Worm (Caenorhabditis elegans) whole organism, young adult: ENCODE measurements around the gene glb-3.
A peak's percentile ranks its signal among the peaks of the same experiment; 100 is the strongest.

Experiments
- B0019.2 ChIP-seq: fragments of 200-800 bp; sonication (Bioruptor generic); conservative IDR thresholded peaks from 2 replicates; pipeline ENCODE4 v1.3.6; 2022; ENCODE audit warnings: missing genetic modification reagents, missing genetic modification characterization, missing compliant biosample characterization
- B0261.1 ChIP-seq: sonication (generic microtip); optimal IDR thresholded peaks from 2 replicates; lab custom pipeline; 2016; ENCODE audit warnings: mild to moderate bottlenecking, missing genetic modification characterization, moderate library complexity, missing compliant biosample characterization
- F22D6.2 ChIP-seq: sonication (generic microtip); optimal IDR thresholded peaks from 2 replicates; lab custom pipeline; 2016; ENCODE audit warnings: mild to moderate bottlenecking, missing genetic modification characterization, missing compliant biosample characterization
- F39B2.1 ChIP-seq: fragments of 200-800 bp; sonication (Bioruptor generic); IDR thresholded peaks from 2 replicates; pipeline ENCODE4 v1.3.6; 2022; ENCODE audit warnings: missing genetic modification reagents, missing genetic modification characterization, missing compliant biosample characterization
- F49E8.2 ChIP-seq: sonication (generic microtip); optimal IDR thresholded peaks from 3 replicates; lab custom pipeline; 2017; ENCODE audit warnings: missing genetic modification characterization, mild to moderate bottlenecking, missing compliant biosample characterization, antibody characterized with exemption, moderate library complexity; ENCODE audit not compliant: insufficient read depth
- F52B5.7 ChIP-seq: sonication (generic microtip); optimal IDR thresholded peaks from 2 replicates; lab custom pipeline; 2016; ENCODE audit warnings: mild to moderate bottlenecking, missing genetic modification characterization, missing compliant biosample characterization
- F55B11.4 ChIP-seq: sonication (generic microtip); optimal IDR thresholded peaks from 2 replicates; lab custom pipeline; 2016; ENCODE audit warnings: missing compliant biosample characterization, missing genetic modification characterization, borderline replicate concordance; ENCODE audit not compliant: insufficient read depth
- T07F8.4 ChIP-seq: sonication (generic microtip); optimal IDR thresholded peaks from 2 replicates; lab custom pipeline; 2016; ENCODE audit warnings: mild to moderate bottlenecking, missing genetic modification characterization, moderate library complexity, missing compliant biosample characterization
- T26A5.8 ChIP-seq: sonication (generic microtip); optimal IDR thresholded peaks from 2 replicates; lab custom pipeline; 2016; ENCODE audit warnings: missing genetic modification characterization, missing compliant biosample characterization
- Y53F4B.3 ChIP-seq: fragments of 200-800 bp; sonication (Bioruptor generic); IDR thresholded peaks from 2 replicates; pipeline ENCODE4 v1.3.6; 2022; ENCODE audit warnings: missing genetic modification reagents, missing genetic modification characterization, missing compliant biosample characterization
- Y56A3A.18 ChIP-seq: fragments of 200-800 bp; sonication (Bioruptor generic); IDR thresholded peaks from 2 replicates; pipeline ENCODE4 v1.3.6; 2022; ENCODE audit warnings: missing genetic modification reagents, missing genetic modification characterization, missing compliant biosample characterization
- Y67H2A.10 ChIP-seq: fragments of 200-800 bp; sonication (Bioruptor generic); conservative IDR thresholded peaks from 2 replicates; pipeline ENCODE4 v1.3.6; 2022; ENCODE audit warnings: missing genetic modification reagents, missing genetic modification characterization, missing compliant biosample characterization
- Y79H2A.3 ChIP-seq: fragments of 200-800 bp; sonication (Bioruptor generic); conservative IDR thresholded peaks from 2 replicates; pipeline ENCODE4 v1.3.6; 2022; ENCODE audit warnings: missing genetic modification reagents, missing genetic modification characterization, missing compliant biosample characterization
- akir-1 ChIP-seq: fragments of 200-800 bp; sonication (Bioruptor generic); optimal IDR thresholded peaks from 2 replicates; lab custom pipeline; 2018; ENCODE audit warnings: mild to moderate bottlenecking, missing genetic modification characterization, moderate library complexity, missing compliant biosample characterization
- aptf-2 ChIP-seq: fragments of 200-800 bp; sonication (Bioruptor generic); conservative IDR thresholded peaks from 2 replicates; pipeline ENCODE4 v1.3.6; 2022; ENCODE audit warnings: missing genetic modification reagents, missing genetic modification characterization, missing compliant biosample characterization
- atf-7 ChIP-seq: sonication (generic microtip); optimal IDR thresholded peaks from 2 replicates; lab custom pipeline; 2017; ENCODE audit warnings: mild to moderate bottlenecking, missing genetic modification characterization, missing compliant biosample characterization
- attf-3 ChIP-seq: fragments of 200-800 bp; sonication (Bioruptor generic); conservative IDR thresholded peaks from 2 replicates; pipeline ENCODE4 v1.3.6; 2022; ENCODE audit warnings: missing genetic modification reagents, missing genetic modification characterization, missing compliant biosample characterization
- attf-5 ChIP-seq: fragments of 200-800 bp; sonication (Bioruptor generic); optimal IDR thresholded peaks from 2 replicates; lab custom pipeline; 2018; ENCODE audit warnings: mild to moderate bottlenecking, missing genetic modification characterization, missing compliant biosample characterization
- attf-6 ChIP-seq: fragments of 200-800 bp; sonication (Bioruptor generic); IDR thresholded peaks from 2 replicates; pipeline ENCODE4 v1.3.6; 2022; ENCODE audit warnings: missing genetic modification reagents, missing genetic modification characterization, missing compliant biosample characterization
- bed-1 ChIP-seq: fragments of 200-800 bp; sonication (Bioruptor generic); IDR thresholded peaks from 2 replicates; pipeline ENCODE4 v1.3.6; 2022; ENCODE audit warnings: missing genetic modification reagents, missing genetic modification characterization, missing compliant biosample characterization
- ceh-100 ChIP-seq: fragments of 200-800 bp; sonication (Bioruptor generic); IDR thresholded peaks from 2 replicates; pipeline ENCODE4 v1.3.6; 2022; ENCODE audit warnings: missing genetic modification reagents, missing genetic modification characterization, missing compliant biosample characterization
- ceh-40 ChIP-seq: fragments of 200-800 bp; sonication (Bioruptor generic); IDR thresholded peaks from 2 replicates; pipeline ENCODE4 v1.3.6; 2022; ENCODE audit warnings: missing genetic modification characterization, missing compliant biosample characterization
- ceh-91 ChIP-seq: fragments of 200-800 bp; sonication (Bioruptor generic); IDR thresholded peaks from 2 replicates; pipeline ENCODE4 v1.3.6; 2022; ENCODE audit warnings: missing genetic modification reagents, missing genetic modification characterization, missing compliant biosample characterization
- dox-1 ChIP-seq: fragments of 200-800 bp; sonication (Bioruptor generic); IDR thresholded peaks from 2 replicates; pipeline ENCODE4 v1.3.6; 2022; ENCODE audit warnings: missing genetic modification reagents, missing genetic modification characterization, missing compliant biosample characterization
- dpff-1 ChIP-seq: sonication (generic microtip); optimal IDR thresholded peaks from 2 replicates; lab custom pipeline; 2017; ENCODE audit warnings: mild to moderate bottlenecking, missing genetic modification characterization, missing compliant biosample characterization
- egl-18 ChIP-seq: fragments of 200-800 bp; sonication (Bioruptor generic); IDR thresholded peaks from 2 replicates; pipeline ENCODE4 v1.3.6; 2022; ENCODE audit warnings: missing genetic modification reagents, missing genetic modification characterization, missing compliant biosample characterization
- ekl-4 ChIP-seq: fragments of 200-800 bp; sonication (Bioruptor generic); IDR thresholded peaks from 2 replicates; pipeline ENCODE4 v1.3.6; 2022; ENCODE audit warnings: missing genetic modification reagents, missing genetic modification characterization, missing compliant biosample characterization
- ets-4 ChIP-seq: fragments of 200-800 bp; sonication (Bioruptor generic); optimal IDR thresholded peaks from 2 replicates; lab custom pipeline; 2018; ENCODE audit warnings: mild to moderate bottlenecking, missing genetic modification characterization, missing compliant biosample characterization
- let-607 ChIP-seq, 2 experiments: fragments of 200-800 bp in 1 of 2; sonication (Bioruptor generic) in 1 of 2; sonication (generic microtip) in 1 of 2; optimal IDR thresholded peaks; 2 replicates each; lab custom pipeline; 2016 to 2018; ENCODE audit warnings: mild to moderate bottlenecking in 2 of 2, missing compliant biosample characterization in 2 of 2, missing genetic modification characterization in 2 of 2, moderate library complexity in 2 of 2, missing genotype in 1 of 2
- lin-35 ChIP-seq, 3 experiments: fragments of 150-350 bp in 2 of 3; sonication (generic microtip) in 1 of 3; optimal IDR thresholded peaks; 2 replicates each; lab custom pipeline; 2014 to 2018; ENCODE audit warnings: missing biosample characterization in 3 of 3, missing genetic modification characterization in 3 of 3, missing genetic modification reagents in 3 of 3
- lin-40 ChIP-seq: sonication (generic microtip); optimal IDR thresholded peaks from 2 replicates; lab custom pipeline; 2016; ENCODE audit warnings: missing genetic modification characterization, mild to moderate bottlenecking, missing compliant biosample characterization, missing genotype, missing genetic modification reagents
- madf-6 ChIP-seq: fragments of 200-800 bp; sonication (Bioruptor generic); IDR thresholded peaks from 2 replicates; pipeline ENCODE4 v1.3.6; 2022; ENCODE audit warnings: missing genetic modification reagents, missing genetic modification characterization, missing compliant biosample characterization
- mcd-1 ChIP-seq: fragments of 200-800 bp; sonication (Bioruptor generic); IDR thresholded peaks from 2 replicates; pipeline ENCODE4 v1.3.6; 2022; ENCODE audit warnings: missing genetic modification reagents, missing genetic modification characterization, missing compliant biosample characterization
- mxl-1 ChIP-seq: sonication (generic microtip); optimal IDR thresholded peaks from 2 replicates; lab custom pipeline; 2016; ENCODE audit warnings: missing genetic modification characterization, missing compliant biosample characterization
- nhr-120 ChIP-seq: fragments of 200-800 bp; sonication (Bioruptor generic); IDR thresholded peaks from 2 replicates; pipeline ENCODE4 v1.3.6; 2022; ENCODE audit warnings: missing genetic modification characterization, missing compliant biosample characterization
- nhr-179 ChIP-seq: sonication (generic microtip); optimal IDR thresholded peaks from 2 replicates; lab custom pipeline; 2016; ENCODE audit warnings: mild to moderate bottlenecking, missing genetic modification characterization, missing compliant biosample characterization
- nhr-27 ChIP-seq: fragments of 200-800 bp; sonication (Bioruptor generic); optimal IDR thresholded peaks from 2 replicates; lab custom pipeline; 2018; ENCODE audit warnings: mild to moderate bottlenecking, missing genetic modification characterization, moderate library complexity, missing compliant biosample characterization
- pbrm-1 ChIP-seq: fragments of 200-800 bp; sonication (Bioruptor generic); IDR thresholded peaks from 2 replicates; pipeline ENCODE4 v1.3.6; 2022; ENCODE audit warnings: missing genetic modification reagents, missing genetic modification characterization, missing compliant biosample characterization
- snpc-1.1 ChIP-seq: sonication (generic microtip); optimal IDR thresholded peaks from 2 replicates; lab custom pipeline; 2017; ENCODE audit warnings: missing genetic modification characterization, mild to moderate bottlenecking, missing compliant biosample characterization, antibody characterized with exemption, moderate library complexity, missing genotype, missing genetic modification reagents; ENCODE audit not compliant: insufficient read depth
- snpc-3.4 ChIP-seq: sonication (generic microtip); optimal IDR thresholded peaks from 2 replicates; lab custom pipeline; 2017; ENCODE audit warnings: missing genetic modification characterization, mild to moderate bottlenecking, missing compliant biosample characterization, antibody characterized with exemption, moderate library complexity, missing genotype, missing genetic modification reagents
- somi-1 ChIP-seq: fragments of 200-800 bp; sonication (Bioruptor generic); optimal IDR thresholded peaks from 2 replicates; lab custom pipeline; 2018; ENCODE audit warnings: mild to moderate bottlenecking, missing genetic modification characterization, missing compliant biosample characterization
- tbx-9 ChIP-seq: sonication (generic microtip); optimal IDR thresholded peaks from 2 replicates; lab custom pipeline; 2016; ENCODE audit warnings: borderline replicate concordance, missing genetic modification characterization, inconsistent platforms, missing compliant biosample characterization
- unc-130 ChIP-seq: sonication (generic microtip); optimal IDR thresholded peaks from 2 replicates; lab custom pipeline; 2016; ENCODE audit warnings: missing genetic modification reagents, missing genetic modification characterization, missing compliant biosample characterization
- xnd-1 ChIP-seq: sonication (generic microtip); optimal IDR thresholded peaks from 2 replicates; lab custom pipeline; 2016; ENCODE audit warnings: missing genotype, missing genetic modification reagents, missing genetic modification characterization, missing compliant biosample characterization
- zim-3 ChIP-seq: sonication (generic microtip); optimal IDR thresholded peaks from 2 replicates; lab custom pipeline; 2017; ENCODE audit warnings: mild to moderate bottlenecking, missing genetic modification characterization, moderate library complexity, missing compliant biosample characterization
- ztf-25 ChIP-seq: fragments of 200-800 bp; sonication (Bioruptor generic); IDR thresholded peaks from 2 replicates; pipeline ENCODE4 v1.3.6; 2022; ENCODE audit warnings: missing genetic modification reagents, missing genetic modification characterization, missing compliant biosample characterization
- ztf-26 ChIP-seq: sonication (generic microtip); optimal IDR thresholded peaks from 2 replicates; lab custom pipeline; 2017; ENCODE audit warnings: missing genetic modification characterization, missing compliant biosample characterization
- ztf-3 ChIP-seq: fragments of 200-800 bp; sonication (Bioruptor generic); optimal IDR thresholded peaks from 2 replicates; lab custom pipeline; 2018; ENCODE audit warnings: mild to moderate bottlenecking, missing genetic modification characterization, missing compliant biosample characterization
- ztf-6 ChIP-seq: fragments of 200-800 bp; sonication (Bioruptor generic); IDR thresholded peaks from 2 replicates; pipeline ENCODE4 v1.3.6; 2022; ENCODE audit warnings: missing genetic modification reagents, missing genetic modification characterization, missing compliant biosample characterization

Gene glb-3

DNA sequence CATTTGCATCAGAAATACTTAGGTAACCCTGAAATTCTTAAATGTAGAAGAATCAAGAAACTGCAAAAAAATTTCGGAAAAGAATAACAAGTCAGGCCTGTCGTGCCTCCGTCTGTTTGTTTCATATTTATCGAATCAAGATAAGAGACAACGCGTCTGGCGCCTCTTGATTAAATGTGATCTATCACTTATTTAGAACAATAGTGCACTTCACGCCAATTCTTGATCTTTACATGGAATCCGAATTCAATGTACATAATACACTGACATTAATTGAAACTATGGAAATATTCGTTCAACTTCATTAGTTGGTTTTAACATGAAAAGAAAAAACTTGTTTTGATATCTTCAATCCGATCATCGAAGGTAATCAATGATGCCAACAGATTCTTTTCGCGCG is 11.9 kb upstream of the glb-3 start, which contains the start of gene mboa-2 (continued):
- TF ChIP-seq Y56A3A.18 (GFP tag; lab: Robert Waterston, UW): 0 out of 2 replicates have a peak, but pooled peaks have one; percentile 52
- TF ChIP-seq ceh-91 (GFP tag; lab: Robert Waterston, UW): no peak
- TF ChIP-seq B0261.1: no peak
- no peak for TF ChIP-seq dox-1 (GFP tag; lab: Robert Waterston, UW)
- TF ChIP-seq ztf-25 (GFP tag; lab: Robert Waterston, UW): no peak
- no peak for TF ChIP-seq ztf-6 (GFP tag; lab: Robert Waterston, UW)
- TF ChIP-seq nhr-179: no peak
- no peak for TF ChIP-seq Y67H2A.10 (GFP tag; lab: Robert Waterston, UW)
- TF ChIP-seq attf-5: no peak
- no peak for TF ChIP-seq ztf-3 (GFP tag; lab: Kevin White, UChicago)
- TF ChIP-seq B0019.2: no peak
- TF ChIP-seq ztf-26 (tag; lab: Kevin White, UChicago): no peak
- TF ChIP-seq zim-3: no peak
- TF ChIP-seq T26A5.8 (tag; lab: Kevin White, UChicago): no peak
- TF ChIP-seq mcd-1 (GFP tag; lab: Robert Waterston, UW): no peak; the same call in 1 of the 2 replicates
- TF ChIP-seq attf-6 (GFP tag; lab: Robert Waterston, UW): peak; percentile 58; the same call in 1 of the 2 replicates
- TF ChIP-seq T07F8.4 (tag; lab: Kevin White, UChicago): no peak
- TF ChIP-seq tbx-9 (tag; lab: Kevin White, UChicago): no peak
- no peak for TF ChIP-seq mxl-1
- TF ChIP-seq F22D6.2 (tag; lab: Kevin White, UChicago): no peak
- no peak; the same call in 1 of the 2 replicates for TF ChIP-seq pbrm-1
- TF ChIP-seq lin-40 (tag; lab: Kevin White, UChicago): peak; percentile 53
- no peak for TF ChIP-seq Y79H2A.3 (GFP tag; lab: Robert Waterston, UW)
- TF ChIP-seq snpc-3.4 (tag; lab: Kevin White, UChicago): peak; percentile 33
- peak; percentile 43 for TF ChIP-seq atf-7
- no peak for TF ChIP-seq F52B5.7
- TF ChIP-seq ets-4 (GFP tag; lab: Kevin White, UChicago): no peak
- TF ChIP-seq F49E8.2 (tag; lab: Kevin White, UChicago): no peak
- no peak for TF ChIP-seq ceh-100 (GFP tag; lab: Robert Waterston, UW)
- TF ChIP-seq aptf-2 (GFP tag; lab: Robert Waterston, UW): no peak
- TF ChIP-seq somi-1: peak; percentile 36
- peak in 1 of 3 experiments; percentile 48 for TF ChIP-seq lin-35 (GFP tag; optimal IDR thresholded peaks at IDR 0.05; lab: Kevin White, UChicago)
- no peak for TF ChIP-seq F39B2.1 (GFP tag; lab: Robert Waterston, UW)
- TF ChIP-seq F55B11.4 (tag; lab: Kevin White, UChicago): no peak
- TF ChIP-seq ekl-4 (GFP tag; lab: Robert Waterston, UW): 0 out of 2 replicates have a peak, but pooled peaks have one; percentile 40
- TF ChIP-seq nhr-120 (GFP tag; lab: Robert Waterston, UW): no peak
- TF ChIP-seq madf-6: peak; percentile 20; the same call in 1 of the 2 replicates
- no peak for TF ChIP-seq xnd-1 (tag; lab: Kevin White, UChicago)
- no peak for TF ChIP-seq ceh-40 (GFP tag; lab: Robert Waterston, UW)
- no peak for TF ChIP-seq akir-1 (GFP tag; lab: Kevin White, UChicago)
- no peak for TF ChIP-seq Y53F4B.3 (GFP tag; lab: Robert Waterston, UW)
- no peak for TF ChIP-seq attf-3
- no peak for TF ChIP-seq nhr-27 (tag; lab: Kevin White, UChicago)
- TF ChIP-seq bed-1 (GFP tag; lab: Robert Waterston, UW): no peak
- no peak for TF ChIP-seq unc-130 (GFP tag; lab: Kevin White, UChicago)
- no peak for TF ChIP-seq snpc-1.1 (tag; lab: Kevin White, UChicago)
- TF ChIP-seq egl-18: no peak
- TF ChIP-seq dpff-1 (tag; lab: Kevin White, UChicago): peak; percentile 45
- peak in 1 of 2 experiments; percentile 46 for TF ChIP-seq let-607 (tag; optimal IDR thresholded peaks at IDR 0.05; lab: Kevin White, UChicago)
